Worm (Caenorhabditis elegans): Measurements from ENCODE around the gene clec-194.

ce11 chrIV:16829896-16830295 lies 1.6 kb upstream of the clec-194 start, which contains the start of gene Y116A8A.7:
- TF ChIP-seq him-1 (tag; optimal IDR thresholded peaks at IDR 0.05) (no peak), dao-5 (tag; optimal IDR thresholded peaks at IDR 0.05) (no peak), W03F9.2 (tag; optimal IDR thresholded peaks at IDR 0.05) (no peak)
